Worm (Caenorhabditis elegans) whole organism, mixed stage, embryonic: ENCODE data around the gene gldi-4.

Experiments
- M03D4.4 ChIP-seq: sonication (generic microtip); optimal IDR thresholded peaks from 2 replicates; lab custom pipeline; 2017; ENCODE audit warnings: mild to moderate bottlenecking, missing genetic modification characterization, missing compliant biosample characterization
- bed-3 ChIP-seq: fragments of 200-800 bp; sonication (Bioruptor generic); optimal IDR thresholded peaks from 3 replicates; lab custom pipeline; 2018; ENCODE audit warnings: mild to moderate bottlenecking, missing genetic modification characterization, moderate library complexity, missing compliant biosample characterization
- blmp-1 ChIP-seq: fragments of 150-350 bp; optimal IDR thresholded peaks from 2 replicates; lab custom pipeline; 2014; ENCODE audit warnings: missing biosample characterization, missing genetic modification characterization
- ceh-39 ChIP-seq: fragments of 150-350 bp; optimal IDR thresholded peaks from 2 replicates; lab custom pipeline; 2014; ENCODE audit warnings: missing biosample characterization, missing genetic modification characterization
- ceh-43 ChIP-seq: fragments of 200-800 bp; sonication (Bioruptor generic); optimal IDR thresholded peaks from 2 replicates; lab custom pipeline; 2018; ENCODE audit warnings: mild to moderate bottlenecking, missing genetic modification characterization, moderate library complexity, missing compliant biosample characterization
- ceh-83 ChIP-seq: fragments of 200-800 bp; sonication (Bioruptor generic); optimal IDR thresholded peaks from 2 replicates; lab custom pipeline; 2018; ENCODE audit warnings: mild to moderate bottlenecking, missing genetic modification characterization, missing compliant biosample characterization
- ces-1 ChIP-seq: fragments of 150-350 bp; optimal IDR thresholded peaks from 2 replicates; lab custom pipeline; 2014; ENCODE audit warnings: missing biosample characterization, missing genetic modification reagents, missing genetic modification characterization
- cnd-1 ChIP-seq: fragments of 200-800 bp; sonication (Bioruptor generic); optimal IDR thresholded peaks from 2 replicates; lab custom pipeline; 2018; ENCODE audit warnings: mild to moderate bottlenecking, missing genetic modification characterization, missing compliant biosample characterization
- drap-1 ChIP-seq: fragments of 200-800 bp; sonication (Bioruptor generic); optimal IDR thresholded peaks from 3 replicates; lab custom pipeline; 2018; ENCODE audit warnings: mild to moderate bottlenecking, missing genetic modification characterization, missing compliant biosample characterization
- elt-1 ChIP-seq: sonication (generic microtip); optimal IDR thresholded peaks from 2 replicates; lab custom pipeline; 2017; ENCODE audit warnings: missing genetic modification characterization, mild to moderate bottlenecking, missing compliant biosample characterization, antibody characterized with exemption, moderate library complexity, borderline replicate concordance; ENCODE audit not compliant: insufficient read depth
- elt-3 ChIP-seq: fragments of 150-350 bp; optimal IDR thresholded peaks from 2 replicates; lab custom pipeline; 2014; ENCODE audit warnings: missing biosample characterization, missing genetic modification characterization
- flh-1 ChIP-seq: fragments of 200-800 bp; sonication (Bioruptor generic); optimal IDR thresholded peaks from 2 replicates; lab custom pipeline; 2018; ENCODE audit warnings: mild to moderate bottlenecking, missing genetic modification characterization, moderate library complexity, missing compliant biosample characterization
- ham-2 ChIP-seq: fragments of 200-800 bp; sonication (Bioruptor generic); optimal IDR thresholded peaks from 2 replicates; lab custom pipeline; 2018; ENCODE audit warnings: mild to moderate bottlenecking, missing genetic modification characterization, missing compliant biosample characterization
- hlh-1 ChIP-seq: fragments of 150-350 bp; optimal IDR thresholded peaks from 2 replicates; lab custom pipeline; 2014; ENCODE audit warnings: missing biosample characterization, missing genetic modification reagents, missing genetic modification characterization
- lin-13 ChIP-seq: fragments of 150-350 bp; optimal IDR thresholded peaks from 2 replicates; lab custom pipeline; 2014; ENCODE audit warnings: missing biosample characterization, missing genetic modification characterization
- lin-32 ChIP-seq: fragments of 200-800 bp; sonication (Bioruptor generic); optimal IDR thresholded peaks from 2 replicates; lab custom pipeline; 2018; ENCODE audit warnings: mild to moderate bottlenecking, missing genetic modification characterization, missing compliant biosample characterization
- lsy-2 ChIP-seq: fragments of 150-350 bp; optimal IDR thresholded peaks from 2 replicates; lab custom pipeline; 2014; ENCODE audit warnings: missing biosample characterization, missing genetic modification characterization
- mab-5 ChIP-seq: fragments of 150-350 bp; optimal IDR thresholded peaks from 2 replicates; lab custom pipeline; 2014; ENCODE audit warnings: missing biosample characterization, missing genetic modification characterization
- mep-1 ChIP-seq: fragments of 150-350 bp; optimal IDR thresholded peaks from 2 replicates; lab custom pipeline; 2017; ENCODE audit warnings: missing biosample characterization, missing genetic modification reagents, missing genetic modification characterization, inconsistent platforms
- mls-2 ChIP-seq: sonication (generic microtip); optimal IDR thresholded peaks from 2 replicates; lab custom pipeline; 2016; ENCODE audit warnings: mild to moderate bottlenecking, missing genetic modification characterization, moderate library complexity, missing compliant biosample characterization
- nhr-12 ChIP-seq: fragments of 150-350 bp; optimal IDR thresholded peaks from 2 replicates; lab custom pipeline; 2014; ENCODE audit warnings: missing biosample characterization, missing genetic modification characterization
- nhr-2 ChIP-seq: fragments of 150-350 bp; optimal IDR thresholded peaks from 2 replicates; lab custom pipeline; 2014; ENCODE audit warnings: missing biosample characterization, missing genetic modification characterization
- nhr-237 ChIP-seq: fragments of 150-350 bp; optimal IDR thresholded peaks from 2 replicates; lab custom pipeline; 2014; ENCODE audit warnings: missing biosample characterization, missing genetic modification characterization
- nhr-28 ChIP-seq: fragments of 150-350 bp; optimal IDR thresholded peaks from 2 replicates; lab custom pipeline; 2014; ENCODE audit warnings: missing biosample characterization, missing genetic modification characterization
- nhr-76 ChIP-seq: sonication (generic microtip); optimal IDR thresholded peaks from 2 replicates; lab custom pipeline; 2017; ENCODE audit warnings: missing biosample characterization, missing genetic modification characterization
- pha-4 ChIP-seq: fragments of 150-350 bp; optimal IDR thresholded peaks from 2 replicates; lab custom pipeline; 2018; ENCODE audit warnings: missing biosample characterization, missing genetic modification reagents, missing genetic modification characterization
- sem-2 ChIP-seq: fragments of 200-800 bp; sonication (Bioruptor generic); optimal IDR thresholded peaks from 2 replicates; lab custom pipeline; 2018; ENCODE audit warnings: mild to moderate bottlenecking, missing genetic modification characterization, missing compliant biosample characterization
- snpc-4 ChIP-seq: fragments of 150-350 bp; optimal IDR thresholded peaks from 2 replicates; lab custom pipeline; 2014; ENCODE audit warnings: missing biosample characterization, missing genetic modification characterization
- sptf-1 ChIP-seq: sonication (generic microtip); optimal IDR thresholded peaks from 2 replicates; lab custom pipeline; 2017; ENCODE audit warnings: mild to moderate bottlenecking, missing genetic modification characterization, moderate library complexity, missing compliant biosample characterization
- tbx-8 ChIP-seq: fragments of 200-800 bp; sonication (Bioruptor generic); optimal IDR thresholded peaks from 2 replicates; lab custom pipeline; 2018; ENCODE audit warnings: mild to moderate bottlenecking, missing genetic modification characterization, moderate library complexity, missing compliant biosample characterization
- unc-120 ChIP-seq: sonication (generic microtip); optimal IDR thresholded peaks from 2 replicates; lab custom pipeline; 2017; ENCODE audit warnings: missing genetic modification characterization, missing compliant biosample characterization; ENCODE audit not compliant: poor library complexity, severe bottlenecking
- unc-39 ChIP-seq: fragments of 150-350 bp; optimal IDR thresholded peaks from 2 replicates; lab custom pipeline; 2014; ENCODE audit warnings: missing biosample characterization, missing genetic modification characterization
- unc-62 ChIP-seq: fragments of 150-350 bp; optimal IDR thresholded peaks from 2 replicates; lab custom pipeline; 2014; ENCODE audit warnings: missing biosample characterization, missing genetic modification reagents, missing genetic modification characterization
- zip-8 ChIP-seq: fragments of 150-350 bp; optimal IDR thresholded peaks from 2 replicates; lab custom pipeline; 2014; ENCODE audit warnings: missing biosample characterization, missing genetic modification characterization
- ztf-11 ChIP-seq: fragments of 150-350 bp; optimal IDR thresholded peaks from 2 replicates; lab custom pipeline; 2014; ENCODE audit warnings: missing biosample characterization, missing genetic modification characterization

The gldi-4 gene

DNA sequence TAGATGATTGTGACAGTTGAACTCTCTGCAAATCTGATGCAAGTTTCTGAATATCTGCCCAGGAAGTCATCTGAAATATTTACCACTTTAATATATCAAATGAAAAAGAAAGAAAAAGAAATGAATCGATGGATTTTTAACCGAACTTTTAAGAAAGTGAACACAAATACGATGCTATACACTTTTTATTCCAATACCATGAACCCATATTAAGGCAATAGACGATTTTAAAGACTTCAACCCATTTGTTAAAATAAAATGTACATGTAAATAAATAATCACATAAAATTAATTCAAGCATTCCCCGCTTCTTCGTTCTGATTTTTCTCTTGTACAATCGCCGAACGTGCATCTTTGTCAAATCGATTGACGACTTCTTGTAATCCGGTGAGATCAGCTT lies 19.4 kb downstream of the gldi-4 start, which contains the start of gene ufl-1:
Gene ufl-1, minus strand, starts transcription at position 70 of the 400 bp plus-strand sequence.
- TF ChIP-seq zip-8 (tag; lab: Kevin White, UChicago) (no peak), pha-4 (tag; lab: Kevin White, UChicago) (no peak), elt-3 (tag; lab: Kevin White, UChicago) (no peak), sem-2 (GFP tag; lab: Kevin White, UChicago) (no peak), nhr-237 (tag; lab: Kevin White, UChicago) (no peak), blmp-1 (tag; lab: Kevin White, UChicago) (no peak)

DNA sequence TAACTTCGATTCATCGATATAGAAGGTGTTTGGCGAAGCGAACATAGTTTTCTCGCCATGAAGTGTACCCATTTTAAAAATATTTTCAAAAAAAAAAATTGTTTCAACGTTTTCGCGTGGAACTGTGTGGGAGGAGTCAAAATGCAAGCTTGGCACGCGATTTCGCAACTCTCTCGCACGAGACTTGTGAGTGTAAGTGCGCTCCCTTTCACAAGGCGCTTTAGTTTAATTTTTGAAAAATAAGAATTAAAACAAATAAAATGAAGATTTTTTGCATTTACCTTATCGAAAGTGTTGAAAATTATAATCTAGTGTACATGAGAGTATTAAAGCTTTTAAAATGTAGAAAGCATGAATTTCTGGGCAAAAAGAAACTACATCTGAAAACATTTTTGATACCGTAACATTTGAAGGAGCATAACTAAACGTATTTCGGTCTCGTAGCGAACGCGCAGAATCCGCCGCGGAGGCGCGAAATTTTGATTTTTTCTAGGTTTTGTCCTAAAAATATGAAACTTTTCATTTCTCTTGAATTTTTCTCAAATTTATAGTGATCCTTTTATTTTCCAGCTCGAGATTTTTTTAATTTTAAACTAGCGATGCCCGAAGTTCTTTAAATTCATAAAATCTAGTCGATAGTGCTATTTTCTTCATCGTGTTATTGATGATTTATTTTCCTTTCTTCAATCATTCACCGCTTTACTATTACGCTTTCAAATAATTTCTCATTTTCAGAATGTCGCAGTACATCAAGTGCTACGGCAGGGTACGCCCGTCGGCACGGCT lies 22.2 kb downstream of the gldi-4 start, which contains the start of the genes cogc-2 and klp-18:
Gene cogc-2, minus strand, starts transcription at position 105 of the 786 bp plus-strand sequence.
Gene klp-18, plus strand, starts transcription at position 736 of the 786 bp plus-strand sequence.
- TF ChIP-seq nhr-237 (tag; lab: Kevin White, UChicago), result peak; percentile 84
- peak; percentile 60 for TF ChIP-seq blmp-1 (tag; lab: Kevin White, UChicago)
- no peak for TF ChIP-seq nhr-28 (tag; lab: Kevin White, UChicago)
- peak; percentile 24 for TF ChIP-seq unc-39 (tag; lab: Kevin White, UChicago)
- peak; percentile 46 for TF ChIP-seq unc-120 (tag; lab: Kevin White, UChicago)
- TF ChIP-seq zip-8 (tag; lab: Kevin White, UChicago), result no peak
- peak; percentile 44 for TF ChIP-seq pha-4 (tag; lab: Kevin White, UChicago)
- peak; percentile 75 for TF ChIP-seq lsy-2 (tag; lab: Kevin White, UChicago)
- TF ChIP-seq lin-13 (tag; lab: Kevin White, UChicago), result peak; percentile 49
- peak; percentile 61 for TF ChIP-seq ceh-43 (GFP tag; lab: Kevin White, UChicago)
- peak; percentile 67 for TF ChIP-seq ces-1 (GFP tag; lab: Kevin White, UChicago)
- TF ChIP-seq ceh-39 (tag; lab: Kevin White, UChicago), result peak; percentile 24
- TF ChIP-seq nhr-12, result no peak
- no peak for TF ChIP-seq unc-62 (GFP tag; lab: Kevin White, UChicago)
- peak; percentile 21 for TF ChIP-seq sem-2 (GFP tag; lab: Kevin White, UChicago)
- TF ChIP-seq cnd-1, result peak; percentile 5
- peak; percentile 57 for TF ChIP-seq nhr-76
- TF ChIP-seq elt-1 (tag; lab: Kevin White, UChicago), result peak; percentile 45
- TF ChIP-seq tbx-8 (GFP tag; lab: Kevin White, UChicago), result no peak
- peak; percentile 97 for TF ChIP-seq mep-1 (tag; lab: Kevin White, UChicago)
- TF ChIP-seq lin-32 (GFP tag; lab: Kevin White, UChicago), result peak; percentile 19
- TF ChIP-seq drap-1 (GFP tag; lab: Kevin White, UChicago), result peak; percentile 75
- TF ChIP-seq nhr-2 (tag; lab: Kevin White, UChicago), result peak; percentile 43
- TF ChIP-seq snpc-4 (tag; lab: Kevin White, UChicago), result no peak
- TF ChIP-seq mls-2 (tag; lab: Kevin White, UChicago), result peak; percentile 75
- peak; percentile 7 for TF ChIP-seq ham-2 (GFP tag; lab: Kevin White, UChicago)
- TF ChIP-seq bed-3 (GFP tag; lab: Kevin White, UChicago), result peak; percentile 78
- peak; percentile 65 for TF ChIP-seq ztf-11 (tag; lab: Kevin White, UChicago)
- no peak for TF ChIP-seq flh-1 (GFP tag; lab: Kevin White, UChicago)
- peak; percentile 60 for TF ChIP-seq mab-5 (tag; lab: Kevin White, UChicago)
- TF ChIP-seq M03D4.4 (tag; lab: Kevin White, UChicago), result peak; percentile 69
- peak; percentile 73 for TF ChIP-seq hlh-1
- TF ChIP-seq sptf-1 (tag; lab: Kevin White, UChicago), result peak; percentile 86
- no peak for TF ChIP-seq elt-3 (tag; lab: Kevin White, UChicago)
- TF ChIP-seq ceh-83, result no peak
- TF ChIP-seq, all 35 proteins: peak for 26

DNA sequence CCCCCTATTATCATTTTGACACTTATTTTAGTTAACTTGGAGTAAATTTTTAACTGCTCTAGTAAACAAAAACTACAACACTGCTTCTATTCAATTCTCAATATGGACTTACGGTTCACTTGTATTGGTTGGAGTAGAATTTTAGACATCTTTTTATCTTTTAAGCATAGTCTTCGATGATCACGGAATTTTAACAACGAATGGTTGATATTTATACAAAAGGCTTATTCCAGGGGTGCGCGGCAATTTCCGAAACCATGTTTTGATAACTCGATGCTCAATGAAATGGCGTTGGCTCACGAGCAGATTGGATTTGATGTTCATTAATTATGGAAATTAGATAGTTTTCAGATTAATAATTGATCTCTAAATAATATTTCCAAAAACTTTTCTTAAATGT lies 26.0 kb downstream of the gldi-4 start:
- TF ChIP-seq lsy-2 (tag; lab: Kevin White, UChicago), result no peak
